Fruit fly (Drosophila melanogaster) S2 (cell line): ENCODE measurements around the gene Gagr.

Source experiments
- CG8478 ChIP-seq: fragments of >200 bp; optimal IDR thresholded peaks from 2 replicates; lab custom pipeline; 2018
- CTCF ChIP-seq, 2 experiments: fragments of >200 bp; optimal IDR thresholded peaks; 2 replicates each; lab custom pipeline; 2018

DNA sequence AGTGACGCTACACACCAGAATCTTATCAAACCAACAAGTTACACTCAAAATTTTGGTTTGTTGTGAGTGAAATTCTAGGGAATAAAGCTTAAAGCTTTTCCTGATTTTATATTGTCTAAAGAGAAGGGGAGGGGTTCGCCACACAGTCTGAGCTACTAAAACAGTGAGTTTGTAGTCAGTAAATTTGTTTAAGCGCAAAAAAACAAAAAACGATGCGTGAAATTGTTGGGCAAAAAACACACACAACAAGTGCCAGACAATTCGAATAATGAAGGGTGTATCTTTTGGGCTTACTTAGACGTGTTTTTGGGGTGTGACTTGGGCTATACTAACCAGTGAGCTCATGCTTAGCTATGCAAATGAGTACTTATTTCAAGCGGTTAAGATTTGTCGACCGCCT lies 34.6 kb upstream of the Gagr start:
- TF ChIP-seq CTCF (optimal IDR thresholded peaks at IDR 0.05; lab: Kevin White, UChicago) = no peak
- TF ChIP-seq CG8478 (lab: Kevin White, UChicago) = no peak
